Fruit fly (Drosophila melanogaster): ENCODE data around the gene alien.

- no peak for TF ChIP-seq Sp1 (GFP tag; optimal IDR thresholded peaks at IDR 0.05)
- TF ChIP-seq fru (GFP tag; optimal IDR thresholded peaks at IDR 0.05), result no peak
- TF ChIP-seq h (GFP tag; optimal IDR thresholded peaks at IDR 0.05), result no peak
- no peak for TF ChIP-seq psq (GFP tag; optimal IDR thresholded peaks at IDR 0.05)
- TF ChIP-seq Myc (optimal IDR thresholded peaks at IDR 0.05), result no peak
- no peak for TF ChIP-seq Vsx2 (GFP tag; optimal IDR thresholded peaks at IDR 0.05; ENCODE audit: partially characterized antibody)
- no peak for TF ChIP-seq Hnf4 (GFP tag; optimal IDR thresholded peaks at IDR 0.05)
- no peak for TF ChIP-seq sage (GFP tag; optimal IDR thresholded peaks at IDR 0.05)
- TF ChIP-seq pan (optimal IDR thresholded peaks at IDR 0.05), result no peak
- no peak for TF ChIP-seq jim (GFP tag; optimal IDR thresholded peaks at IDR 0.05)
- TF ChIP-seq Abd-B (GFP tag; optimal IDR thresholded peaks at IDR 0.05), result no peak
- no peak for TF ChIP-seq foxo (GFP tag; optimal IDR thresholded peaks at IDR 0.05)
- TF ChIP-seq Hr78 (GFP tag; optimal IDR thresholded peaks at IDR 0.05), result no peak
Measured at dm6 chr2L:8962254-8962653, 34.9 kb downstream of the alien start, which contains the start of the genes CG9525 and CG32985.

Data from whole organism, wandering third instar larva.